Worm (Caenorhabditis elegans): ENCODE measurements around the gene F54D10.8.

DNA sequence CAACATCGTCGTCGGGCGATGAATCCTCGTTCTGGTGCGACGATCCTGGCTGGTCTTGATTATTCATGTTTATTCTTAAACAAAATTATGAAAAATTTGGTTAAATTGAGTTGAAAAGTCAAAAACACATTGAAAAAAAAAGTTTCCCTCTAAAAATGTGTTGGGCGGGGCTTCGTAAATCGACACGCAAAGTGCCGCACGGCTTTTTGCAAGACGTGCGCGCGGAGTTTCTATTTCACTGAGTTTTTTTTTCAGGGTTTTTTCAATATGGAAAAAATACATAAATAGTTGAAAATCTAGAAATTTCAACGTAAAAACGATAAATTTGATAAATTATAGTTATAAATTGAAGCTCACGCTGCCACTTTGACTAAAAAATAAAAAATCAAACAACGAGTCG, 19.6 kb downstream of the F54D10.8 start, which contains the start of gene F54D10.5:
- TF ChIP-seq ztf-29 (GFP tag; IDR thresholded peaks at IDR 0.05): no peak
- TF ChIP-seq ref-1 (GFP tag; conservative IDR thresholded peaks at IDR 0.05): no peak
- no peak for TF ChIP-seq tab-1 (GFP tag; IDR thresholded peaks at IDR 0.05)
